Worm (Caenorhabditis elegans) whole organism, L2 larva: ENCODE data around the gene sre-2.

ENCODE experiments used
- C34F6.9 ChIP-seq: fragments of 150-350 bp; optimal IDR thresholded peaks from 2 replicates; lab custom pipeline; 2014; ENCODE audit warnings: missing biosample characterization, missing genetic modification characterization
- F13H6.1 ChIP-seq: sonication (generic microtip); optimal IDR thresholded peaks from 2 replicates; lab custom pipeline; 2016; ENCODE audit warnings: missing genetic modification characterization, missing compliant biosample characterization
- R02D3.7 ChIP-seq: fragments of 150-350 bp; optimal IDR thresholded peaks from 2 replicates; lab custom pipeline; 2014; ENCODE audit warnings: missing biosample characterization, missing genetic modification characterization
- Y55F3AM.14 ChIP-seq: fragments of 200-800 bp; sonication (Bioruptor generic); optimal IDR thresholded peaks from 2 replicates; lab custom pipeline; 2018; ENCODE audit warnings: mild to moderate bottlenecking, missing genetic modification characterization, missing compliant biosample characterization
- ZK546.5 ChIP-seq: sonication (generic microtip); optimal IDR thresholded peaks from 2 replicates; lab custom pipeline; 2017; ENCODE audit warnings: missing biosample characterization, missing genetic modification characterization
- alr-1 ChIP-seq: fragments of 150-350 bp; optimal IDR thresholded peaks from 2 replicates; lab custom pipeline; 2014; ENCODE audit warnings: missing biosample characterization, missing genetic modification characterization
- aly-2 ChIP-seq: fragments of 150-350 bp; optimal IDR thresholded peaks from 2 replicates; lab custom pipeline; 2014; ENCODE audit warnings: missing biosample characterization, missing genetic modification characterization
- ama-1 ChIP-seq: fragments of 150-350 bp; optimal IDR thresholded peaks from 2 replicates; lab custom pipeline; 2018; ENCODE audit warnings: inconsistent platforms
- blmp-1 ChIP-seq: sonication (generic microtip); optimal IDR thresholded peaks from 2 replicates; lab custom pipeline; 2017; ENCODE audit warnings: missing genetic modification characterization, mild to moderate bottlenecking, missing compliant biosample characterization, antibody characterized with exemption, moderate library complexity; ENCODE audit not compliant: insufficient read depth
- ceh-16 ChIP-seq: fragments of 150-350 bp; optimal IDR thresholded peaks from 2 replicates; lab custom pipeline; 2014; ENCODE audit warnings: missing biosample characterization, missing genetic modification characterization
- crh-2 ChIP-seq: sonication (generic microtip); optimal IDR thresholded peaks from 2 replicates; lab custom pipeline; 2017; ENCODE audit warnings: missing biosample characterization, missing genetic modification characterization
- dmd-4 ChIP-seq: sonication (generic microtip); optimal IDR thresholded peaks from 2 replicates; lab custom pipeline; 2017; ENCODE audit warnings: missing biosample characterization, missing genetic modification characterization
- egl-27 ChIP-seq: sonication (generic microtip); optimal IDR thresholded peaks from 3 replicates; lab custom pipeline; 2017; ENCODE audit warnings: missing biosample characterization, missing genetic modification reagents, missing genetic modification characterization
- elt-1 ChIP-seq: fragments of 150-350 bp; optimal IDR thresholded peaks from 2 replicates; lab custom pipeline; 2014; ENCODE audit warnings: missing biosample characterization, missing genetic modification characterization
- elt-3 ChIP-seq: sonication (generic microtip); optimal IDR thresholded peaks from 2 replicates; lab custom pipeline; 2017; ENCODE audit warnings: missing biosample characterization, missing genetic modification characterization
- gmeb-1 ChIP-seq: fragments of 150-350 bp; optimal IDR thresholded peaks from 2 replicates; lab custom pipeline; 2014; ENCODE audit warnings: missing biosample characterization, missing genetic modification characterization
- lin-11 ChIP-seq: fragments of 150-350 bp; sonication (generic microtip); optimal IDR thresholded peaks from 2 replicates; lab custom pipeline; 2014; ENCODE audit warnings: missing biosample characterization, missing genetic modification characterization, inconsistent platforms, mixed read lengths
- lin-13 ChIP-seq: fragments of 150-350 bp; optimal IDR thresholded peaks from 2 replicates; lab custom pipeline; 2014; ENCODE audit warnings: missing biosample characterization, missing genetic modification reagents, missing genetic modification characterization
- lin-39 ChIP-seq: fragments of 150-350 bp; optimal IDR thresholded peaks from 2 replicates; lab custom pipeline; 2014; ENCODE audit warnings: missing biosample characterization, missing genetic modification reagents, missing genetic modification characterization
- lsy-2 ChIP-seq, 2 experiments: fragments of 150-350 bp in 1 of 2; sonication (generic microtip) in 1 of 2; optimal IDR thresholded peaks; 2 replicates each; lab custom pipeline; 2014 to 2017; ENCODE audit warnings: missing biosample characterization in 2 of 2, missing genetic modification characterization in 2 of 2
- mab-5 ChIP-seq: fragments of 150-350 bp; optimal IDR thresholded peaks from 2 replicates; lab custom pipeline; 2014; ENCODE audit warnings: missing biosample characterization, missing genetic modification characterization
- mbf-1 ChIP-seq: sonication (generic microtip); optimal IDR thresholded peaks from 2 replicates; lab custom pipeline; 2017; ENCODE audit warnings: missing biosample characterization, missing genetic modification characterization
- mdl-1 ChIP-seq, 2 experiments: fragments of 150-350 bp in 1 of 2; sonication (generic microtip) in 1 of 2; optimal IDR thresholded peaks; 2 replicates each; lab custom pipeline; 2017; ENCODE audit warnings: missing biosample characterization in 2 of 2, missing genetic modification characterization in 2 of 2
- nhr-10 ChIP-seq: sonication (generic microtip); optimal IDR thresholded peaks from 2 replicates; lab custom pipeline; 2017; ENCODE audit warnings: missing biosample characterization, missing genetic modification characterization
- nhr-11 ChIP-seq: fragments of 150-350 bp; optimal IDR thresholded peaks from 2 replicates; lab custom pipeline; 2014; ENCODE audit warnings: missing biosample characterization, missing genetic modification characterization
- nhr-129 ChIP-seq: fragments of 150-350 bp; optimal IDR thresholded peaks from 2 replicates; lab custom pipeline; 2014; ENCODE audit warnings: missing biosample characterization, missing genetic modification characterization
- nhr-23 ChIP-seq: fragments of 150-350 bp; optimal IDR thresholded peaks from 2 replicates; lab custom pipeline; 2014; ENCODE audit warnings: missing biosample characterization, missing genetic modification reagents, missing genetic modification characterization
- nhr-237 ChIP-seq: fragments of 150-350 bp; optimal IDR thresholded peaks from 2 replicates; lab custom pipeline; 2014; ENCODE audit warnings: missing biosample characterization, missing genetic modification characterization
- nhr-25 ChIP-seq: fragments of 150-350 bp; sonication (generic microtip); optimal IDR thresholded peaks from 3 replicates; lab custom pipeline; 2014; ENCODE audit warnings: missing biosample characterization, missing genetic modification characterization
- peb-1 ChIP-seq: fragments of 150-350 bp; optimal IDR thresholded peaks from 2 replicates; lab custom pipeline; 2014; ENCODE audit warnings: missing biosample characterization, missing genetic modification characterization
- sem-4 ChIP-seq: fragments of 150-350 bp; optimal IDR thresholded peaks from 2 replicates; lab custom pipeline; 2014; ENCODE audit warnings: missing biosample characterization, missing genetic modification reagents, missing genetic modification characterization
- skn-1 ChIP-seq: sonication (generic microtip); optimal IDR thresholded peaks from 2 replicates; lab custom pipeline; 2017; ENCODE audit warnings: missing biosample characterization, missing genetic modification characterization
- sma-3 ChIP-seq: sonication (generic microtip); optimal IDR thresholded peaks from 2 replicates; lab custom pipeline; 2016; ENCODE audit warnings: missing genetic modification reagents, missing genetic modification characterization, missing compliant biosample characterization
- sma-9 ChIP-seq, 2 experiments: fragments of 150-350 bp in 1 of 2; sonication (generic microtip) in 1 of 2; optimal IDR thresholded peaks; 2 replicates each; lab custom pipeline; 2014 to 2016; ENCODE audit warnings: missing genetic modification characterization in 2 of 2, mild to moderate bottlenecking in 1 of 2, missing biosample characterization in 1 of 2, missing compliant biosample characterization in 1 of 2, missing genetic modification reagents in 1 of 2, moderate library complexity in 1 of 2
- snpc-4 ChIP-seq: fragments of 150-350 bp; optimal IDR thresholded peaks from 2 replicates; lab custom pipeline; 2014; ENCODE audit warnings: missing biosample characterization, missing genetic modification characterization
- unc-39 ChIP-seq: fragments of 150-350 bp; optimal IDR thresholded peaks from 2 replicates; lab custom pipeline; 2014; ENCODE audit warnings: missing biosample characterization, missing genetic modification characterization
- unc-55 ChIP-seq: fragments of 150-350 bp; sonication (generic microtip); optimal IDR thresholded peaks from 3 replicates; lab custom pipeline; 2014; ENCODE audit warnings: missing biosample characterization, missing genetic modification reagents, missing genetic modification characterization
- unc-62 ChIP-seq: fragments of 150-350 bp; optimal IDR thresholded peaks from 2 replicates; lab custom pipeline; 2014; ENCODE audit warnings: missing biosample characterization, missing genetic modification reagents, missing genetic modification characterization
- zag-1 ChIP-seq: fragments of 150-350 bp; optimal IDR thresholded peaks from 2 replicates; lab custom pipeline; 2014; ENCODE audit warnings: missing biosample characterization, missing genetic modification characterization
- ztf-1 ChIP-seq: fragments of 200-800 bp; sonication (Bioruptor generic); conservative IDR thresholded peaks from 2 replicates; pipeline ENCODE4 v1.3.6; 2022; ENCODE audit warnings: missing genetic modification characterization, missing compliant biosample characterization
- ztf-11 ChIP-seq: sonication (generic microtip); optimal IDR thresholded peaks from 2 replicates; lab custom pipeline; 2017; ENCODE audit warnings: missing biosample characterization, missing genetic modification characterization
- ztf-4 ChIP-seq: fragments of 150-350 bp; optimal IDR thresholded peaks from 2 replicates; lab custom pipeline; 2014; ENCODE audit warnings: missing biosample characterization, missing genetic modification characterization

sre-2 gene

ce11 chrII:8135953-8136352 lies 34.0 kb upstream of the sre-2 start:
- no peak for TF ChIP-seq ztf-4
- TF ChIP-seq lin-13 (GFP tag; lab: Kevin White, UChicago): no peak
- TF ChIP-seq dmd-4: no peak
- no peak for TF ChIP-seq nhr-25 (tag; lab: Kevin White, UChicago)
- no peak for TF ChIP-seq alr-1 (tag; lab: Kevin White, UChicago)
- no peak for TF ChIP-seq ceh-16
- no peak for TF ChIP-seq lsy-2 (tag; optimal IDR thresholded peaks at IDR 0.05; lab: Kevin White, UChicago)

ce11 chrII:8131413-8131966 lies 29.5 kb upstream of the sre-2 start:
- TF ChIP-seq lin-11 (tag; lab: Kevin White, UChicago) (peak; percentile 65), crh-2 (peak; percentile 44), ceh-16 (no peak), snpc-4 (peak; percentile 13), mdl-1 (tag; optimal IDR thresholded peaks at IDR 0.05; lab: Kevin White, UChicago) (peak in 1 of 2 experiments; percentile 52), zag-1 (tag; lab: Kevin White, UChicago) (peak; percentile 90), F13H6.1 (peak; percentile 82), ztf-4 (no peak), egl-27 (tag; lab: Kevin White, UChicago) (peak; percentile 49), unc-62 (no peak), mab-5 (tag; lab: Kevin White, UChicago) (peak; percentile 23), lin-39 (tag; lab: Kevin White, UChicago) (no peak), aly-2 (tag; lab: Kevin White, UChicago) (no peak), lin-13 (GFP tag; lab: Kevin White, UChicago) (no peak), blmp-1 (tag; lab: Kevin White, UChicago) (peak; percentile 27), ztf-1 (no peak), peb-1 (tag; lab: Kevin White, UChicago) (no peak), skn-1 (tag; lab: Kevin White, UChicago) (no peak), lsy-2 (tag; optimal IDR thresholded peaks at IDR 0.05; lab: Kevin White, UChicago) (peak; percentile 44 to 78), dmd-4 (no peak), ama-1 (lab: Kevin White, UChicago) (peak; percentile 10), gmeb-1 (tag; lab: Kevin White, UChicago) (no peak), unc-55 (GFP tag; lab: Kevin White, UChicago) (peak; percentile 76), unc-39 (tag; lab: Kevin White, UChicago) (no peak), elt-1 (no peak), ztf-11 (tag; lab: Kevin White, UChicago) (no peak), Y55F3AM.14 (GFP tag; lab: Kevin White, UChicago) (peak; percentile 57), R02D3.7 (no peak), sma-9 (GFP tag; optimal IDR thresholded peaks at IDR 0.05; lab: Kevin White, UChicago) (peak; percentile 66), sma-9 (tag; optimal IDR thresholded peaks at IDR 0.05; lab: Kevin White, UChicago) (no peak), sma-3 (GFP tag; lab: Kevin White, UChicago) (peak; percentile 60), nhr-25 (tag; lab: Kevin White, UChicago) (peak; percentile 80), nhr-129 (tag; lab: Kevin White, UChicago) (peak; percentile 39), nhr-23 (tag; lab: Kevin White, UChicago) (no peak), C34F6.9 (tag; lab: Kevin White, UChicago) (peak; percentile 52)

ce11 chrII:8130792-8131191 lies 28.9 kb upstream of the sre-2 start:
- TF ChIP-seq sma-9 (GFP tag; optimal IDR thresholded peaks at IDR 0.05; lab: Kevin White, UChicago) (peak; percentile 0), sma-9 (tag; optimal IDR thresholded peaks at IDR 0.05; lab: Kevin White, UChicago) (no peak), aly-2 (tag; lab: Kevin White, UChicago) (no peak)

- TF ChIP-seq dmd-4: no peak
- no peak for TF ChIP-seq sem-4
- peak; percentile 72 for TF ChIP-seq mab-5 (tag; lab: Kevin White, UChicago)
- TF ChIP-seq nhr-23 (tag; lab: Kevin White, UChicago): no peak
- TF ChIP-seq nhr-237 (tag; lab: Kevin White, UChicago): no peak
- peak; percentile 38 for TF ChIP-seq lin-13 (GFP tag; lab: Kevin White, UChicago)
- TF ChIP-seq nhr-11: no peak
- TF ChIP-seq C34F6.9 (tag; lab: Kevin White, UChicago): peak; percentile 7
- no peak for TF ChIP-seq Y55F3AM.14 (GFP tag; lab: Kevin White, UChicago)
- peak; percentile 70 for TF ChIP-seq sma-9 (GFP tag; optimal IDR thresholded peaks at IDR 0.05; lab: Kevin White, UChicago)
- no peak for TF ChIP-seq sma-9 (tag; optimal IDR thresholded peaks at IDR 0.05; lab: Kevin White, UChicago)
- peak in 1 of 2 experiments; percentile 57 for TF ChIP-seq lsy-2 (tag; optimal IDR thresholded peaks at IDR 0.05; lab: Kevin White, UChicago)
- TF ChIP-seq R02D3.7: no peak
- peak; percentile 67 for TF ChIP-seq F13H6.1
- no peak for TF ChIP-seq nhr-25 (tag; lab: Kevin White, UChicago)
- TF ChIP-seq nhr-129 (tag; lab: Kevin White, UChicago): peak; percentile 45
- no peak for TF ChIP-seq nhr-10 (tag; lab: Kevin White, UChicago)
- TF ChIP-seq ama-1 (lab: Kevin White, UChicago): no peak
- no peak for TF ChIP-seq mbf-1 (tag; lab: Kevin White, UChicago)
- no peak for TF ChIP-seq ZK546.5 (tag; lab: Kevin White, UChicago)
- no peak for TF ChIP-seq gmeb-1 (tag; lab: Kevin White, UChicago)
- TF ChIP-seq blmp-1 (tag; lab: Kevin White, UChicago): no peak
- TF ChIP-seq ztf-4: no peak
- TF ChIP-seq elt-3 (tag; lab: Kevin White, UChicago): no peak
- no peak for TF ChIP-seq sma-3 (GFP tag; lab: Kevin White, UChicago)
- TF ChIP-seq unc-39 (tag; lab: Kevin White, UChicago): no peak
- no peak for TF ChIP-seq lin-39 (tag; lab: Kevin White, UChicago)
- TF ChIP-seq aly-2 (tag; lab: Kevin White, UChicago): no peak
- no peak for TF ChIP-seq unc-55 (GFP tag; lab: Kevin White, UChicago)
- no peak for TF ChIP-seq skn-1 (tag; lab: Kevin White, UChicago)
- TF ChIP-seq unc-62: no peak
Observed at ce11 chrII:8129495-8130010, 27.6 kb upstream of the sre-2 start, which contains the start of gene ulp-4. ulp-4 (plus strand) TSS chrII:8129960.
